Worm (Caenorhabditis elegans) whole organism, L4 larva: Measurements from ENCODE around the gene Y73F4A.3.

Experiments
- F37D6.2 ChIP-seq: sonication (generic microtip); optimal IDR thresholded peaks from 2 replicates; lab custom pipeline; 2016; ENCODE audit warnings: mild to moderate bottlenecking, missing genetic modification characterization, missing compliant biosample characterization
- R02D3.7 ChIP-seq: fragments of 150-350 bp; sonication (generic microtip); optimal IDR thresholded peaks from 3 replicates; lab custom pipeline; 2014; ENCODE audit warnings: missing biosample characterization, missing genetic modification characterization
- T20F7.1 ChIP-seq: fragments of 200-800 bp; sonication (Bioruptor generic); optimal IDR thresholded peaks from 2 replicates; lab custom pipeline; 2018; ENCODE audit warnings: mild to moderate bottlenecking, missing genetic modification characterization, missing compliant biosample characterization
- Y5F2A.4 ChIP-seq: fragments of 200-800 bp; sonication (Bioruptor generic); optimal IDR thresholded peaks from 2 replicates; lab custom pipeline; 2018; ENCODE audit warnings: mild to moderate bottlenecking, missing genetic modification characterization, missing compliant biosample characterization
- ZK546.5 ChIP-seq, 2 experiments: sonication (generic microtip); optimal IDR thresholded peaks; 2 replicates each; lab custom pipeline; 2017; ENCODE audit warnings: missing biosample characterization in 2 of 2, missing genetic modification characterization in 2 of 2
- aha-1 ChIP-seq: fragments of 150-350 bp; peaks from one replicate; lab custom pipeline; 2014; ENCODE audit warnings: missing biosample characterization, missing genetic modification characterization
- aly-2 ChIP-seq: sonication (generic microtip); optimal IDR thresholded peaks from 2 replicates; lab custom pipeline; 2018; ENCODE audit warnings: missing biosample characterization, missing genetic modification characterization
- ama-1 ChIP-seq: fragments of 150-350 bp; optimal IDR thresholded peaks from 2 replicates; lab custom pipeline; 2014; ENCODE audit warnings: inconsistent platforms, mixed read lengths
- ceh-28 ChIP-seq: fragments of 150-350 bp; optimal IDR thresholded peaks from 2 replicates; lab custom pipeline; 2014; ENCODE audit warnings: missing biosample characterization, missing genetic modification reagents, missing genetic modification characterization
- ceh-44 ChIP-seq: fragments of 200-800 bp; sonication (Bioruptor generic); IDR thresholded peaks from 2 replicates; pipeline ENCODE4 v1.3.6; 2022; ENCODE audit warnings: missing genetic modification reagents, missing genetic modification characterization, missing compliant biosample characterization
- ceh-62 ChIP-seq: sonication (generic microtip); optimal IDR thresholded peaks from 2 replicates; lab custom pipeline; 2017; ENCODE audit warnings: missing biosample characterization, missing genetic modification characterization
- ceh-82 ChIP-seq: sonication (generic microtip); optimal IDR thresholded peaks from 2 replicates; lab custom pipeline; 2017; ENCODE audit warnings: missing biosample characterization, missing genetic modification characterization
- daf-12 ChIP-seq: fragments of 150-350 bp; optimal IDR thresholded peaks from 2 replicates; lab custom pipeline; 2014; ENCODE audit warnings: missing biosample characterization, missing genetic modification reagents, missing genetic modification characterization
- daf-19 ChIP-seq: fragments of 200-800 bp; sonication (Bioruptor generic); conservative IDR thresholded peaks from 2 replicates; pipeline ENCODE4 v1.3.6; 2022; ENCODE audit warnings: missing genetic modification characterization, missing compliant biosample characterization
- dmd-8 ChIP-seq: fragments of 200-800 bp; sonication (Bioruptor generic); IDR thresholded peaks from 2 replicates; pipeline ENCODE4 v1.3.6; 2022; ENCODE audit warnings: missing genetic modification characterization, missing compliant biosample characterization
- dpl-1 ChIP-seq: fragments of 150-350 bp; optimal IDR thresholded peaks from 2 replicates; lab custom pipeline; 2014; ENCODE audit warnings: missing biosample characterization, missing genetic modification reagents, missing genetic modification characterization
- egl-27 ChIP-seq: sonication (generic microtip); optimal IDR thresholded peaks from 3 replicates; lab custom pipeline; 2017; ENCODE audit warnings: missing biosample characterization, missing genetic modification reagents, missing genetic modification characterization
- egl-43 ChIP-seq: fragments of 200-800 bp; sonication (Bioruptor generic); IDR thresholded peaks from 2 replicates; pipeline ENCODE4 v1.3.6; 2022; ENCODE audit warnings: missing genetic modification reagents, missing genetic modification characterization, missing compliant biosample characterization
- fos-1 ChIP-seq: fragments of 150-350 bp; optimal IDR thresholded peaks from 2 replicates; lab custom pipeline; 2014; ENCODE audit warnings: missing biosample characterization, missing genetic modification characterization
- gei-8 ChIP-seq: fragments of 200-800 bp; sonication (Bioruptor generic); optimal IDR thresholded peaks from 2 replicates; lab custom pipeline; 2018; ENCODE audit warnings: mild to moderate bottlenecking, missing genetic modification characterization, missing compliant biosample characterization
- jun-1 ChIP-seq: fragments of 150-350 bp; optimal IDR thresholded peaks from 2 replicates; lab custom pipeline; 2014; ENCODE audit warnings: missing biosample characterization, missing genetic modification reagents, missing genetic modification characterization
- lin-1 ChIP-seq: fragments of 200-800 bp; sonication (Bioruptor generic); IDR thresholded peaks from 2 replicates; pipeline ENCODE4 v1.3.6; 2022; ENCODE audit warnings: missing genetic modification reagents, missing genetic modification characterization, missing compliant biosample characterization
- lin-13 ChIP-seq: fragments of 150-350 bp; optimal IDR thresholded peaks from 2 replicates; lab custom pipeline; 2014; ENCODE audit warnings: missing biosample characterization, missing genetic modification reagents, missing genetic modification characterization
- lin-29 ChIP-seq: fragments of 200-800 bp; sonication (Bioruptor generic); IDR thresholded peaks from 2 replicates; pipeline ENCODE4 v1.3.6; 2022; ENCODE audit warnings: missing genetic modification reagents, missing genetic modification characterization, missing compliant biosample characterization
- lin-38 ChIP-seq: fragments of 200-800 bp; sonication (Bioruptor generic); IDR thresholded peaks from 2 replicates; pipeline ENCODE4 v1.3.6; 2022; ENCODE audit warnings: missing genetic modification reagents, missing genetic modification characterization, missing compliant biosample characterization
- madf-9 ChIP-seq: fragments of 200-800 bp; sonication (Bioruptor generic); conservative IDR thresholded peaks from 2 replicates; pipeline ENCODE4 v1.3.6; 2022; ENCODE audit warnings: missing genetic modification reagents, missing genetic modification characterization, missing compliant biosample characterization
- mdt-29 ChIP-seq: fragments of 200-800 bp; sonication (Bioruptor generic); IDR thresholded peaks from 2 replicates; pipeline ENCODE4 v1.3.6; 2022; ENCODE audit warnings: missing genetic modification reagents, missing genetic modification characterization, missing compliant biosample characterization
- mxl-2 ChIP-seq: fragments of 200-800 bp; sonication (Bioruptor generic); conservative IDR thresholded peaks from 2 replicates; pipeline ENCODE4 v1.3.6; 2022; ENCODE audit warnings: missing genetic modification reagents, missing genetic modification characterization, missing compliant biosample characterization
- mxl-3 ChIP-seq: fragments of 200-800 bp; sonication (Bioruptor generic); optimal IDR thresholded peaks from 2 replicates; lab custom pipeline; 2018; ENCODE audit warnings: mild to moderate bottlenecking, missing genetic modification characterization, missing compliant biosample characterization
- nhr-11 ChIP-seq: fragments of 150-350 bp; optimal IDR thresholded peaks from 2 replicates; lab custom pipeline; 2014; ENCODE audit warnings: missing biosample characterization, missing genetic modification characterization
- nhr-237 ChIP-seq: sonication (generic microtip); optimal IDR thresholded peaks from 2 replicates; lab custom pipeline; 2017; ENCODE audit warnings: missing biosample characterization, missing genetic modification characterization
- nhr-41 ChIP-seq: fragments of 200-800 bp; sonication (Bioruptor generic); IDR thresholded peaks from 2 replicates; pipeline ENCODE4 v1.3.6; 2022; ENCODE audit warnings: missing genetic modification reagents, missing genetic modification characterization, missing compliant biosample characterization
- nhr-42 ChIP-seq: fragments of 200-800 bp; sonication (Bioruptor generic); IDR thresholded peaks from 2 replicates; pipeline ENCODE4 v1.3.6; 2022; ENCODE audit warnings: missing genetic modification characterization, missing compliant biosample characterization
- nhr-76 ChIP-seq: fragments of 150-350 bp; optimal IDR thresholded peaks from 2 replicates; lab custom pipeline; 2014; ENCODE audit warnings: missing biosample characterization, missing genetic modification characterization
- nhr-77 ChIP-seq: fragments of 150-350 bp; optimal IDR thresholded peaks from 2 replicates; lab custom pipeline; 2014; ENCODE audit warnings: missing biosample characterization, missing genetic modification characterization
- pha-4 ChIP-seq, 2 experiments: fragments of 150-350 bp in 1 of 2; fragments of 200-800 bp in 1 of 2; sonication (Bioruptor generic) in 1 of 2; IDR thresholded peaks in 1 of 2; optimal IDR thresholded peaks in 1 of 2; 2 replicates each; pipeline versions ENCODE4 v1.3.6 to Lab custom; 2014 to 2022; ENCODE audit warnings: missing genetic modification characterization in 2 of 2, missing genetic modification reagents in 2 of 2, missing biosample characterization in 1 of 2, missing compliant biosample characterization in 1 of 2
- pqm-1 ChIP-seq: sonication (generic microtip); optimal IDR thresholded peaks from 2 replicates; lab custom pipeline; 2017; ENCODE audit warnings: missing biosample characterization, missing genetic modification characterization
- skn-1 ChIP-seq: fragments of 150-350 bp; optimal IDR thresholded peaks from 2 replicates; lab custom pipeline; 2014; ENCODE audit warnings: missing biosample characterization, missing genetic modification characterization
- snpc-1.2 ChIP-seq: fragments of 200-800 bp; sonication (Bioruptor generic); IDR thresholded peaks from 2 replicates; pipeline ENCODE4 v1.3.6; 2022; ENCODE audit warnings: missing genetic modification reagents, missing genetic modification characterization, missing compliant biosample characterization
- tag-97 ChIP-seq: fragments of 200-800 bp; sonication (Bioruptor generic); IDR thresholded peaks from 2 replicates; pipeline ENCODE4 v1.3.6; 2022; ENCODE audit warnings: missing genetic modification characterization, missing compliant biosample characterization
- tra-1 ChIP-seq: fragments of 200-800 bp; sonication (Bioruptor generic); IDR thresholded peaks from 2 replicates; pipeline ENCODE4 v1.3.6; 2022; ENCODE audit warnings: missing genetic modification reagents, missing genetic modification characterization, missing compliant biosample characterization
- unc-130 ChIP-seq: sonication (generic microtip); optimal IDR thresholded peaks from 2 replicates; lab custom pipeline; 2016; ENCODE audit warnings: missing genetic modification reagents, missing genetic modification characterization, missing compliant biosample characterization
- unc-39 ChIP-seq: sonication (generic microtip); optimal IDR thresholded peaks from 2 replicates; lab custom pipeline; 2017; ENCODE audit warnings: missing biosample characterization, missing genetic modification characterization
- zag-1 ChIP-seq: fragments of 150-350 bp; optimal IDR thresholded peaks from 2 replicates; lab custom pipeline; 2014; ENCODE audit warnings: missing biosample characterization, missing genetic modification characterization
- zfp-3 ChIP-seq: fragments of 200-800 bp; sonication (Bioruptor generic); conservative IDR thresholded peaks from 2 replicates; pipeline ENCODE4 v1.3.6; 2022; ENCODE audit warnings: missing genetic modification reagents, missing genetic modification characterization, missing compliant biosample characterization
- ztf-11 ChIP-seq: fragments of 150-350 bp; optimal IDR thresholded peaks from 2 replicates; lab custom pipeline; 2014; ENCODE audit warnings: missing biosample characterization, missing genetic modification characterization

The Y73F4A.3 gene

DNA sequence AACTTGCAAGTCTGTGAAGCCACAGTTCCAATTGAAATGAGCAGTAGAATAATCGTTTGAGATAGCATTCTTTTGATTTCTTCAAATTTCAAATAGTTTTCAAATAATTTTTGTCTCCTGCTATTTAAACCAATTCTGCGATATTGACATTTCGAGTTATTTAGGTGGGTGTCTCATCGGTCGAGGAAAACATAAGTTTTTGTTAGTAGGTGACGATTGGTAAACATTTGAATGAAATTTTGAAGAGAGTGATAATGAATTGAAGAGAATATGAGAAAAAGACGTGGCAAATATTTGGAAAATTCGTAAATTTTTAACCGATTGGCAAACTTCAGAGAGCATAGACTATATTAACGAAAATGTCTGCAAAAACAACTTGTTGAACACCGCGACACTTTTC lies at the start of gene Y73F4A.3:
TSS of gene Y73F4A.3 (minus strand) at position 101 of the 400 bp plus-strand sequence.
- no peak for TF ChIP-seq ZK546.5 (tag; optimal IDR thresholded peaks at IDR 0.05; lab: Kevin White, UChicago)
- TF ChIP-seq mxl-3 = no peak
- no peak for TF ChIP-seq zag-1 (tag; lab: Kevin White, UChicago)
- TF ChIP-seq pqm-1 (tag; lab: Kevin White, UChicago) = no peak
- TF ChIP-seq fos-1 (tag; lab: Kevin White, UChicago) = no peak
- no peak for TF ChIP-seq R02D3.7 (tag; lab: Kevin White, UChicago)
- no peak for TF ChIP-seq nhr-77 (tag; lab: Kevin White, UChicago)
- TF ChIP-seq lin-13 (GFP tag; lab: Kevin White, UChicago) = no peak
- no peak for TF ChIP-seq mdt-29 (GFP tag; lab: Robert Waterston, UW)
- no peak for TF ChIP-seq snpc-1.2 (GFP tag; lab: Robert Waterston, UW)
- no peak for TF ChIP-seq skn-1
- TF ChIP-seq mxl-2 (GFP tag; lab: Robert Waterston, UW) = no peak
- no peak for TF ChIP-seq tag-97 (GFP tag; lab: Robert Waterston, UW)
- TF ChIP-seq aha-1 (tag; lab: Kevin White, UChicago) = no peak
- TF ChIP-seq ztf-11 (tag; lab: Kevin White, UChicago) = no peak
- TF ChIP-seq nhr-76 (tag; lab: Kevin White, UChicago) = no peak
- no peak for TF ChIP-seq F37D6.2
- TF ChIP-seq unc-39 (tag; lab: Kevin White, UChicago) = no peak
- TF ChIP-seq daf-19 (GFP tag; lab: Robert Waterston, UW) = no peak
- no peak for TF ChIP-seq gei-8

DNA sequence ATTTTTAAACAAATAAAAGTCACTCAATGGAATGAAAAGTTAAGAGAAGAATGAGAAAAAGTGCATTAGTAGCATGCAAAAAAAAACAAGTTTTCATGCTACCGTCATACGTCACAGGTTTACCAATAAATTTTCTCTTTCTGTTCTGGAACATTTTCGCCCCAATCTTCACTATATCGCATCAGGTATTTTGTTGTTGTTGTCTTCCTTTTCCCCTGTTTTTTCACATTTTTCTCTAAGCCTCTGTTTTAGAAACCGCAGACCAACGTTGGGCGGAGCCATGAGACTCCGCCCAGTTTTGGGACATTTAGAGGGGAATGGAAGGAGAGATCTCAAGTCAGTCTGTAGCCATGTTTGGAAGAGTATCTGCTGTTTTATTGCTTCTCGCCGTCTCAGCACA lies 48.0 kb upstream of the Y73F4A.3 start, which contains the start of gene msa-1:
TSS of gene msa-1 (plus strand) at position 301 of the 400 bp plus-strand sequence.
- TF ChIP-seq nhr-42 (GFP tag; lab: Robert Waterston, UW) (no peak), nhr-11 (no peak), egl-43 (no peak), T20F7.1 (GFP tag; lab: Kevin White, UChicago) (no peak), lin-29 (GFP tag; lab: Robert Waterston, UW) (no peak), unc-39 (tag; lab: Kevin White, UChicago) (no peak), ceh-62 (tag; lab: Kevin White, UChicago) (no peak), egl-27 (no peak), nhr-76 (tag; lab: Kevin White, UChicago) (no peak), zfp-3 (GFP tag; lab: Robert Waterston, UW) (no peak), jun-1 (tag; lab: Kevin White, UChicago) (no peak), tra-1 (no peak), Y5F2A.4 (no peak), nhr-237 (tag; lab: Kevin White, UChicago) (no peak)

DNA sequence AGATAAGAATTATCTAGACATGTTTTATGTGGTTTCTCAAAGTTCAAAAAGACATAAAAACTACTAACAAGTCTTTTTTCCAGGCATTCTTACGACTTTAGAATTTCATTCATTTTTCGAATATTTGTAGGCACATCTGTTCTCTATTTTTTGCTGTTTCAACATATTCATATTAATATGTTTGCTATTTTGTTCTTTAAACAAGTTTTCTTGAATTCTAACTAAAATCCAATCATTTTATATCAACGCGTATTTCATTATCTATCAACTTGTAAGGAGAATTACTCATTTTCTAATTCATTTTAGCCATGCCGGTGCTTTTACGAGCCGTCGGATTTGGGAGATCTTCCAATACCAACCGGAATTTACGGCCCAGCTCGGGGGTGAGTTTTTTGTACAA lies 41.8 kb upstream of the Y73F4A.3 start, which contains the start of gene twk-8:
TSS of gene twk-8 (plus strand) at position 301 of the 400 bp plus-strand sequence.
- TF ChIP-seq dmd-8 (no peak), lin-38 (GFP tag; lab: Robert Waterston, UW) (no peak), daf-12 (no peak), dpl-1 (GFP tag; lab: Kevin White, UChicago) (no peak), ceh-62 (tag; lab: Kevin White, UChicago) (no peak), aly-2 (tag; lab: Kevin White, UChicago) (no peak), nhr-76 (tag; lab: Kevin White, UChicago) (no peak), egl-27 (no peak), ceh-82 (no peak), unc-130 (GFP tag; lab: Kevin White, UChicago) (no peak), ceh-28 (tag; lab: Kevin White, UChicago) (no peak), nhr-41 (GFP tag; lab: Robert Waterston, UW) (no peak), pha-4 (GFP tag; IDR thresholded peaks at IDR 0.05; lab: Robert Waterston, UW) (no peak), pha-4 (tag; optimal IDR thresholded peaks at IDR 0.05; lab: Kevin White, UChicago) (no peak), madf-9 (no peak), lin-1 (GFP tag; lab: Robert Waterston, UW) (no peak), aha-1 (tag; lab: Kevin White, UChicago) (no peak), nhr-42 (GFP tag; lab: Robert Waterston, UW) (no peak), ceh-44 (GFP tag; lab: Robert Waterston, UW) (no peak), ama-1 (no peak)
- TF ChIP-seq, all 104 proteins: peak for 0
